Fruit fly (Drosophila melanogaster) whole organism: ENCODE data around the gene CG15812.

Experiments
- Dll ChIP-seq: fragments of >200 bp; optimal IDR thresholded peaks from 2 replicates; lab custom pipeline; 2017
- pan ChIP-seq: fragments of >200 bp; optimal IDR thresholded peaks from 2 replicates; lab custom pipeline; 2017

DNA sequence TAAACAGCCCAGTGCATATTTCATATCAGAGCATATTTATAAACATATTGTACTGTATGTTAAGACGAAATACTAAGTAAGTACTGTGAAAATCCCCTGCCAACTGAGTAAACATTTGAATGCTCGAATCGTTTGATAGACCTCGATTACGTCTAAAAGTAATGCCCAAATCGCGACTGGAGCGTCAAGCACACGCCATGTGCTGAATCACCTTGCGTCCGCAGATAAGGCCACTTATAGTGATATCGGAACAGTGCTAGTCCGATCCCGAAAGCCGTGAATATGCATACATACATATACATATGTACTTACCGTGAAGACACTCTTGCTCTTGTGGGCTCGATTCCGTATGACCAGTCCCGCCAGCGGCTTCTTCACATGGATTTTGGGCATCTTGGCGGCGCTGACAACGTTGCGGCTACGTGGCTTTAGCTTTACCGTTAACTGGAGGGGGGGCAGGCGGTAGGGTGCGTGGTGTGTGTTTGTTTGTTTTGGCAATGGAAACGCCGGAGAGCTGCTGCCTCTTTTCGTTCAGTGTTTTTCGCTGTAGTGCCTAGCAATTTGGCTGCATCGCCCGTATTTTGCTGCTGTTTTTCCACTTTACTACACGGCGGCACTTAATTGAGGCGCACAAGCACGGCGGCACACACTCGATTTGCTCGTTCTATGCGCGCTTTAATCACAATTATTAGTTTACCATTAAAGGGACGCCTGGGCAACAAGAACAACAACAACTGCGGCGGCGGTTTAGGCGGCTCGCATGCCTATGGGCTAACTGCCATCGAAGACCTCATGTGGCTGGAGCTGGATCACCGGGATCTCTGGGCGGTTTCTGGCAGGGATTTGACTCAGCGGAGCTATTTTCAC is 17.0 kb upstream of the CG15812 start:
- TF ChIP-seq Dll (lab: Kevin White, UChicago), result no peak
- TF ChIP-seq pan (lab: Kevin White, UChicago), result no peak
